Worm (Caenorhabditis elegans): ENCODE data around the gene ceh-22.

Gene ceh-22

ce11 chrV:10723181-10723580, 51.5 kb downstream of the ceh-22 start (continued):
- no peak for TF ChIP-seq madf-9 (GFP tag; conservative IDR thresholded peaks at IDR 0.05)
- TF ChIP-seq nhr-48 (tag; optimal IDR thresholded peaks at IDR 0.05): no peak
- no peak for TF ChIP-seq madf-5 (GFP tag; IDR thresholded peaks at IDR 0.05)
- TF ChIP-seq unc-62 (GFP tag; optimal IDR thresholded peaks at IDR 0.05 in 1 of 2): peak in 1 of 2 experiments; percentile 25
- no peak for TF ChIP-seq unc-62 (tag; optimal IDR thresholded peaks at IDR 0.05)
- no peak for TF ChIP-seq nhr-10 (tag; optimal IDR thresholded peaks at IDR 0.05)

ce11 chrV:10723583-10723982, 51.9 kb downstream of the ceh-22 start:
- TF ChIP-seq jun-1 (tag; optimal IDR thresholded peaks at IDR 0.05) (no peak), F49E8.2 (tag; optimal IDR thresholded peaks at IDR 0.05; ENCODE audit: borderline replicate concordance) (no peak), unc-39 (tag; optimal IDR thresholded peaks at IDR 0.05) (no peak), daf-16 (GFP tag; optimal IDR thresholded peaks at IDR 0.05) (peak in 1 of 2 experiments; percentile 41), daf-16 (tag; optimal IDR thresholded peaks at IDR 0.05) (no peak), nhr-11 (tag; optimal IDR thresholded peaks at IDR 0.05) (peak; percentile 34), unc-62 (GFP tag; optimal IDR thresholded peaks at IDR 0.05 in 1 of 2) (peak in 1 of 2 experiments; percentile 99), unc-62 (tag; optimal IDR thresholded peaks at IDR 0.05) (no peak), zip-11 (GFP tag; IDR thresholded peaks at IDR 0.05) (no peak)

- peak; percentile 4 for TF ChIP-seq hlh-11 (tag; optimal IDR thresholded peaks at IDR 0.05)
- TF ChIP-seq aha-1 (tag): peak; percentile 89
- no peak for TF ChIP-seq zfp-2 (tag; optimal IDR thresholded peaks at IDR 0.05)
- TF ChIP-seq pqm-1 (tag; optimal IDR thresholded peaks at IDR 0.05): no peak
- TF ChIP-seq hlh-30 (tag; optimal IDR thresholded peaks at IDR 0.05; ENCODE audit: insufficient read depth): peak; percentile 70
Measured at ce11 chrV:10724472-10724871, 52.8 kb downstream of the ceh-22 start.
